Worm (Caenorhabditis elegans): ENCODE measurements around the gene F58H1.3.

Gene F58H1.3

DNA sequence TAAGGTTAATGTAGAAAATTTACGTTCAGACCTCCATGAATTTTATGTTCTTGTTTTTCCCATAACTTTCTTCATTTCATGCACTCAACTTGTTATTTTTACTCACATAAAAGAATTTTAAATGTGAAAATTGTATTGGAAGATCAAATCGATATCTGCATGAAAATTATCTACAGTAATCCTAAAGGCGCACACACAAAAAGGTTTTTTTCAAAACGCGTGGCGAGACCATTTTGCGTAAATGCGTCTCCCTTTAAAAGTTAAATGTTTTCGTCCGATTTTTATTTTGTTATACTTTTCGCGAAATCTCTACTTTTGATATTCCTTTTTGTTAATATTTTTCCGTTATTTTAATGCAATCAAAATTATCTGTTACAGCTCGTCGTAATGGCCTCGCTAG lies 16.6 kb upstream of the F58H1.3 start, which contains the start of gene R31.2:
R31.2 (plus strand) TSS at position 388 of the 400 bp plus-strand sequence.
- TF ChIP-seq nhr-21 (tag; optimal IDR thresholded peaks at IDR 0.05), result no peak
- TF ChIP-seq mbf-1 (tag; optimal IDR thresholded peaks at IDR 0.05), result no peak
- no peak for TF ChIP-seq ztf-4 (tag; optimal IDR thresholded peaks at IDR 0.05)
- no peak for TF ChIP-seq lin-13 (GFP tag; optimal IDR thresholded peaks at IDR 0.05)
- no peak for TF ChIP-seq sem-4 (tag; optimal IDR thresholded peaks at IDR 0.05)
- no peak for TF ChIP-seq lsy-2 (tag; optimal IDR thresholded peaks at IDR 0.05)
- TF ChIP-seq fos-1 (tag; optimal IDR thresholded peaks at IDR 0.05), result no peak

DNA sequence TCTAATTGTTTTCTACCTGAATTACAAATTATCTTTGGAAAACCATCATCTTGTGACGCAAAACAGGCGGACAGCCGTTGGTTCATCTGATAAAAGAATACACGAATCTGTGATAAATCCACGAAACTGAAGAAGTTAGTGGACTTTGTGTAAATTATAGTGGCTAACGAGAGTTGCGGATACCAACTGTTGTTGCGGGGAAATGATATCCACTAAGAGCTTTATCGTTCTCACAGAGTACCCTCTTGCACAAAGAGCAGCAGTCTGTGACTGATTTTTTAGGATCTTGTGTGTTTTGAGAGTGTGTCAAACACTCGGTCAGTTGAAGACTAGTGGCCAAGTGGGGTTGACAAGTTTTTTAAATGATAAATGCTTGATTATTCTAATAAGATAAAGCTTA lies 14.1 kb upstream of the F58H1.3 start:
- TF ChIP-seq Y55F3AM.14 (GFP tag; optimal IDR thresholded peaks at IDR 0.05) (no peak), nhr-129 (tag; optimal IDR thresholded peaks at IDR 0.05) (peak; percentile 11), elt-1 (tag; optimal IDR thresholded peaks at IDR 0.05) (no peak)

DNA sequence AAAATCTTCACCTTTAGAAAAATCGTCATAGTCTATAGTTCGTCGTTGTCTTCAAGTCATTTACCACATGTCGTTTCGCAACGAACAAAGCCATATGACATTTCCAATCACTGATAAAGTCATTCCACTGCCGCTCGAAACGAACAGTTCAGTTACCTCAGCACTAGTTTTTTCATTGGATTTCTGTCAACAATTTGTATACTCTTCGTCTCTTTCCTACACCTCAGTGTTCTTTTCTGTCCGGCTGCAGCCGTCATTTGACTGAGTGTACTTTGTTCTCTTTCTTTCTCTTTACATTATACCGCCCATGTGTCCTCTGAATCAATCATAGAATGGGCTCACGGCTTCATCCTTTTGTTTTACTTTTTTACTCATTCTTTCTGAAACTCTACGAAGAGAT lies 12.5 kb upstream of the F58H1.3 start:
- no peak for TF ChIP-seq skn-1 (tag; optimal IDR thresholded peaks at IDR 0.05)
- TF ChIP-seq ZK546.5 (tag; optimal IDR thresholded peaks at IDR 0.05), result no peak
- no peak for TF ChIP-seq nhr-237 (tag; optimal IDR thresholded peaks at IDR 0.05)
- TF ChIP-seq zag-1 (tag; optimal IDR thresholded peaks at IDR 0.05), result no peak
- peak; percentile 38 for TF ChIP-seq sma-3 (GFP tag; optimal IDR thresholded peaks at IDR 0.05)
- no peak for TF ChIP-seq dmd-4 (tag; optimal IDR thresholded peaks at IDR 0.05)
- no peak for TF ChIP-seq nhr-23 (tag; optimal IDR thresholded peaks at IDR 0.05)
- TF ChIP-seq nhr-77 (tag; optimal IDR thresholded peaks at IDR 0.05), result no peak
- TF ChIP-seq nhr-129 (tag; optimal IDR thresholded peaks at IDR 0.05), result peak; percentile 68
- TF ChIP-seq egl-27 (tag; optimal IDR thresholded peaks at IDR 0.05), result no peak
- TF ChIP-seq Y55F3AM.14 (GFP tag; optimal IDR thresholded peaks at IDR 0.05), result peak; percentile 25
- peak; percentile 39 for TF ChIP-seq fos-1 (tag; optimal IDR thresholded peaks at IDR 0.05)
- TF ChIP-seq aly-2 (tag; optimal IDR thresholded peaks at IDR 0.05), result no peak
- TF ChIP-seq sma-9 (GFP tag; optimal IDR thresholded peaks at IDR 0.05), result peak; percentile 40
- TF ChIP-seq sma-9 (tag; optimal IDR thresholded peaks at IDR 0.05), result no peak
- TF ChIP-seq gmeb-1 (tag; optimal IDR thresholded peaks at IDR 0.05), result no peak
- TF ChIP-seq ztf-11 (tag; optimal IDR thresholded peaks at IDR 0.05), result no peak
- peak; percentile 24 for TF ChIP-seq snpc-4 (tag; optimal IDR thresholded peaks at IDR 0.05)
- peak; percentile 36 for TF ChIP-seq C34F6.9 (tag; optimal IDR thresholded peaks at IDR 0.05)
- TF ChIP-seq unc-62 (GFP tag; optimal IDR thresholded peaks at IDR 0.05), result no peak
- no peak for TF ChIP-seq nhr-12 (tag; optimal IDR thresholded peaks at IDR 0.05)
- TF ChIP-seq nhr-25 (tag; optimal IDR thresholded peaks at IDR 0.05), result peak; percentile 33
- no peak for TF ChIP-seq ama-1 (optimal IDR thresholded peaks at IDR 0.05)
- TF ChIP-seq nhr-21 (tag; optimal IDR thresholded peaks at IDR 0.05), result peak; percentile 37
- no peak for TF ChIP-seq elt-1 (tag; optimal IDR thresholded peaks at IDR 0.05)
- no peak for TF ChIP-seq elt-3 (tag; optimal IDR thresholded peaks at IDR 0.05)
- TF ChIP-seq ztf-1 (GFP tag; conservative IDR thresholded peaks at IDR 0.05), result no peak
- no peak for TF ChIP-seq mbf-1 (tag; optimal IDR thresholded peaks at IDR 0.05)
- no peak for TF ChIP-seq mdl-1 (tag; optimal IDR thresholded peaks at IDR 0.05)
- TF ChIP-seq R02D3.7 (tag; optimal IDR thresholded peaks at IDR 0.05), result no peak
- TF ChIP-seq nhr-10 (tag; optimal IDR thresholded peaks at IDR 0.05), result no peak
- peak; percentile 81 for TF ChIP-seq unc-55 (GFP tag; optimal IDR thresholded peaks at IDR 0.05)
- TF ChIP-seq blmp-1 (tag; optimal IDR thresholded peaks at IDR 0.05; ENCODE audit: insufficient read depth), result no peak
- TF ChIP-seq mab-5 (tag; optimal IDR thresholded peaks at IDR 0.05), result no peak
- TF ChIP-seq alr-1 (tag; optimal IDR thresholded peaks at IDR 0.05), result no peak
- TF ChIP-seq nhr-11 (tag; optimal IDR thresholded peaks at IDR 0.05), result no peak
- peak in 1 of 2 experiments; percentile 41 for TF ChIP-seq lsy-2 (tag; optimal IDR thresholded peaks at IDR 0.05)
- no peak for TF ChIP-seq lin-11 (tag; optimal IDR thresholded peaks at IDR 0.05)
- TF ChIP-seq lin-39 (tag; optimal IDR thresholded peaks at IDR 0.05), result no peak
- TF ChIP-seq peb-1 (tag; optimal IDR thresholded peaks at IDR 0.05), result no peak
- peak; percentile 49 for TF ChIP-seq F13H6.1 (tag; optimal IDR thresholded peaks at IDR 0.05)
- TF ChIP-seq ceh-16 (tag; optimal IDR thresholded peaks at IDR 0.05), result no peak
- peak; percentile 29 for TF ChIP-seq sem-4 (tag; optimal IDR thresholded peaks at IDR 0.05)
- no peak for TF ChIP-seq nhr-6 (tag; optimal IDR thresholded peaks at IDR 0.05)
- no peak for TF ChIP-seq unc-39 (tag; optimal IDR thresholded peaks at IDR 0.05)
- TF ChIP-seq crh-2 (tag; optimal IDR thresholded peaks at IDR 0.05), result peak; percentile 27
- TF ChIP-seq lin-13 (GFP tag; optimal IDR thresholded peaks at IDR 0.05), result no peak
- TF ChIP-seq ztf-4 (tag; optimal IDR thresholded peaks at IDR 0.05), result no peak
- no peak for TF ChIP-seq ceh-82 (tag; optimal IDR thresholded peaks at IDR 0.05)

Measured in whole organism, L2 larva.